Fruit fly (Drosophila melanogaster) whole organism, embryonic: ENCODE data around the gene CG13634.

Source experiments
- Aef1 ChIP-seq: fragments of 200-800 bp; sonication (Bioruptor generic); IDR thresholded peaks from 3 replicates; pipeline ENCODE4 v1.3.6; 2022; ENCODE audit warnings: missing biosample characterization, missing genetic modification characterization
- BtbVII ChIP-seq: fragments of 200-800 bp; sonication (Bioruptor generic); optimal IDR thresholded peaks from 3 replicates; lab custom pipeline; 2017; ENCODE audit warnings: missing biosample characterization, mild to moderate bottlenecking, missing genetic modification characterization
- CG12104 ChIP-seq: fragments of 200-800 bp; sonication (Bioruptor generic); optimal IDR thresholded peaks from 3 replicates; lab custom pipeline; 2016; ENCODE audit warnings: missing biosample characterization, missing genetic modification characterization
- CG12236 ChIP-seq: fragments of 200-800 bp; sonication (Bioruptor generic); optimal IDR thresholded peaks from 2 replicates; lab custom pipeline; 2016; ENCODE audit warnings: missing biosample characterization, missing genetic modification characterization
- CG13123 ChIP-seq: fragments of 200-800 bp; sonication (Bioruptor generic); optimal IDR thresholded peaks from 2 replicates; lab custom pipeline; 2016; ENCODE audit warnings: missing biosample characterization, missing genetic modification characterization
- CG13296 ChIP-seq: fragments of 200-800 bp; sonication (Bioruptor generic); optimal IDR thresholded peaks from 3 replicates; lab custom pipeline; 2018; ENCODE audit warnings: missing biosample characterization, mild to moderate bottlenecking, missing genetic modification characterization
- CG14050 ChIP-seq: fragments of 200-800 bp; sonication (Bioruptor generic); IDR thresholded peaks from 3 replicates; pipeline ENCODE4 v1.3.6; 2022; ENCODE audit warnings: missing biosample characterization, missing genetic modification characterization
- CG15601 ChIP-seq: fragments of 200-800 bp; sonication (Bioruptor generic); optimal IDR thresholded peaks from 3 replicates; lab custom pipeline; 2019; ENCODE audit warnings: missing biosample characterization, mild to moderate bottlenecking, missing genetic modification characterization, moderate library complexity
- CG16813 ChIP-seq: fragments of 200-800 bp; sonication (Bioruptor generic); IDR thresholded peaks from 3 replicates; pipeline ENCODE4 v1.3.6; 2022; ENCODE audit warnings: missing biosample characterization, missing genetic modification characterization; ENCODE audit not compliant: partially characterized antibody
- CG16815 ChIP-seq: fragments of 200-800 bp; sonication (Bioruptor generic); optimal IDR thresholded peaks from 3 replicates; lab custom pipeline; 2017; ENCODE audit warnings: missing biosample characterization, mild to moderate bottlenecking, missing genetic modification characterization
- CG17385 ChIP-seq: fragments of 200-800 bp; sonication (Bioruptor generic); optimal IDR thresholded peaks from 3 replicates; lab custom pipeline; 2018; ENCODE audit warnings: missing biosample characterization, mild to moderate bottlenecking, missing genetic modification characterization
- CG2202 ChIP-seq: fragments of 200-800 bp; sonication (Bioruptor generic); optimal IDR thresholded peaks from 2 replicates; lab custom pipeline; 2018; ENCODE audit warnings: missing biosample characterization, mild to moderate bottlenecking, missing genetic modification characterization
- CG3726 ChIP-seq: fragments of 200-800 bp; sonication (Bioruptor generic); IDR thresholded peaks from 3 replicates; pipeline ENCODE4, ENCODE4 v1.3.6; 2022; ENCODE audit warnings: missing biosample characterization, missing genetic modification characterization
- CG4404 ChIP-seq: fragments of 200-800 bp; sonication (Bioruptor generic); IDR thresholded peaks from 2 replicates; pipeline ENCODE4 v1.3.6; 2022; ENCODE audit warnings: missing biosample characterization, missing genetic modification characterization
- CG4424 ChIP-seq: fragments of 200-800 bp; sonication (Bioruptor generic); optimal IDR thresholded peaks from 3 replicates; lab custom pipeline; 2016; ENCODE audit warnings: missing biosample characterization, missing genetic modification characterization
- CG6175 ChIP-seq: fragments of 200-800 bp; sonication (Bioruptor generic); IDR thresholded peaks from 3 replicates; pipeline ENCODE4 v1.3.6; 2022; ENCODE audit warnings: missing biosample characterization, missing genetic modification characterization
- CG6254 ChIP-seq: fragments of 200-800 bp; sonication (Bioruptor generic); optimal IDR thresholded peaks from 3 replicates; lab custom pipeline; 2017; ENCODE audit warnings: mild to moderate bottlenecking, missing biosample characterization, missing genetic modification reagents, missing genetic modification characterization
- CG7556 ChIP-seq: fragments of 200-800 bp; sonication (Bioruptor generic); optimal IDR thresholded peaks from 2 replicates; lab custom pipeline; 2017; ENCODE audit warnings: missing biosample characterization, mild to moderate bottlenecking, missing genetic modification characterization
- CG8281 ChIP-seq: fragments of 200-800 bp; sonication (Bioruptor generic); optimal IDR thresholded peaks from 2 replicates; lab custom pipeline; 2018; ENCODE audit warnings: missing biosample characterization, mild to moderate bottlenecking, missing genetic modification characterization, moderate library complexity
- CG8924 ChIP-seq: fragments of 200-800 bp; optimal IDR thresholded peaks from 3 replicates; lab custom pipeline; 2019; ENCODE audit warnings: missing biosample characterization, mild to moderate bottlenecking, missing genetic modification characterization, moderate library complexity
- CG9727 ChIP-seq: fragments of 200-800 bp; sonication (Bioruptor generic); optimal IDR thresholded peaks from 3 replicates; lab custom pipeline; 2017; ENCODE audit warnings: missing biosample characterization, mild to moderate bottlenecking, missing genetic modification characterization
- CrebB ChIP-seq: fragments of 200-800 bp; sonication (Bioruptor generic); optimal IDR thresholded peaks from 3 replicates; lab custom pipeline; 2018; ENCODE audit warnings: missing biosample characterization, mild to moderate bottlenecking, missing genetic modification characterization
- Fer2 ChIP-seq: fragments of 200-800 bp; sonication (Bioruptor generic); optimal IDR thresholded peaks from 2 replicates; lab custom pipeline; 2018; ENCODE audit warnings: missing biosample characterization, mild to moderate bottlenecking, missing genetic modification characterization, moderate library complexity
- HmgD ChIP-seq: fragments of 200-800 bp; sonication (Bioruptor generic); optimal IDR thresholded peaks from 3 replicates; lab custom pipeline; 2016; ENCODE audit warnings: missing biosample characterization, missing genetic modification characterization
- Jarid2 ChIP-seq: fragments of 200-800 bp; sonication (Bioruptor generic); optimal IDR thresholded peaks from 3 replicates; lab custom pipeline; 2017; ENCODE audit warnings: mild to moderate bottlenecking, missing biosample characterization, missing genetic modification reagents, missing genetic modification characterization
- Lim3 ChIP-seq: fragments of 200-800 bp; sonication (Bioruptor generic); IDR thresholded peaks from 2 replicates; pipeline ENCODE4 v1.3.6; 2022; ENCODE audit warnings: missing biosample characterization, missing genetic modification characterization
- Max ChIP-seq: fragments of 200-800 bp; sonication (Bioruptor generic); optimal IDR thresholded peaks from 2 replicates; lab custom pipeline; 2016; ENCODE audit warnings: missing biosample characterization, mild to moderate bottlenecking, missing genetic modification characterization
- NC2α ChIP-seq: fragments of 200-800 bp; sonication (Bioruptor generic); optimal IDR thresholded peaks from 2 replicates; lab custom pipeline; 2016; ENCODE audit warnings: missing biosample characterization, missing genetic modification characterization
- Optix ChIP-seq: fragments of 200-800 bp; sonication (Bioruptor generic); IDR thresholded peaks from 3 replicates; pipeline ENCODE4 v1.3.6; 2022; ENCODE audit warnings: missing biosample characterization, missing genetic modification characterization
- Pdp1 ChIP-seq, 2 experiments: fragments of 200-800 bp; sonication (Bioruptor generic); optimal IDR thresholded peaks; 3 replicates each; lab custom pipeline; 2016; ENCODE audit warnings: missing biosample characterization in 2 of 2, missing genetic modification characterization in 2 of 2, mild to moderate bottlenecking in 1 of 2, moderate library complexity in 1 of 2
- Side ChIP-seq: fragments of 200-800 bp; sonication (Bioruptor generic); optimal IDR thresholded peaks from 2 replicates; lab custom pipeline; 2016; ENCODE audit warnings: missing biosample characterization, missing genetic modification characterization
- Sry-δ ChIP-seq: fragments of 200-800 bp; sonication (Bioruptor generic); optimal IDR thresholded peaks from 2 replicates; lab custom pipeline; 2016; ENCODE audit warnings: missing biosample characterization, missing genetic modification characterization
- Stat92E ChIP-seq, 3 experiments: fragments of >200 bp in 2 of 3; fragments of 200-800 bp in 1 of 3; sonication (Bioruptor generic) in 1 of 3; optimal IDR thresholded peaks; 2 replicates each; lab custom pipeline; 2017 to 2019; ENCODE audit warnings: missing biosample characterization in 3 of 3, missing genetic modification characterization in 3 of 3, mild to moderate bottlenecking in 1 of 3, moderate library complexity in 1 of 3
- Taf1 ChIP-seq: fragments of 200-800 bp; sonication (Bioruptor generic); IDR thresholded peaks from 2 replicates; pipeline ENCODE4 v1.3.6; 2022; ENCODE audit warnings: missing biosample characterization, missing genetic modification characterization
- Trl ChIP-seq, 3 experiments: fragments of >200 bp in 2 of 3; fragments of 200-800 bp in 1 of 3; sonication (Bioruptor generic) in 1 of 3; optimal IDR thresholded peaks; 2 replicates in 1 of 3; 3 replicates in 2 of 3; lab custom pipeline; 2016 to 2017; ENCODE audit warnings: missing biosample characterization in 1 of 3, missing genetic modification characterization in 1 of 3
- ash1 ChIP-seq: fragments of 200-800 bp; sonication (Bioruptor generic); optimal IDR thresholded peaks from 2 replicates; lab custom pipeline; 2018; ENCODE audit warnings: missing biosample characterization, mild to moderate bottlenecking, missing genetic modification characterization
- bigmax ChIP-seq: fragments of 200-800 bp; sonication (Bioruptor generic); optimal IDR thresholded peaks from 2 replicates; lab custom pipeline; 2018; ENCODE audit warnings: missing biosample characterization, mild to moderate bottlenecking, missing genetic modification characterization
- br ChIP-seq: fragments of >200 bp; optimal IDR thresholded peaks from 2 replicates; lab custom pipeline; 2017
- crol ChIP-seq: fragments of 200-800 bp; sonication (Bioruptor generic); IDR thresholded peaks from 2 replicates; pipeline ENCODE4 v1.3.6; 2022; ENCODE audit warnings: missing biosample characterization, missing genetic modification characterization
- cwo ChIP-seq: fragments of 200-800 bp; sonication (Bioruptor generic); optimal IDR thresholded peaks from 3 replicates; lab custom pipeline; 2017; ENCODE audit warnings: missing biosample characterization, missing genetic modification characterization, mild to moderate bottlenecking, moderate library complexity, missing genetic modification reagents
- gem ChIP-seq: fragments of 200-800 bp; sonication (Bioruptor generic); optimal IDR thresholded peaks from 2 replicates; lab custom pipeline; 2019; ENCODE audit warnings: missing biosample characterization, mild to moderate bottlenecking, missing genetic modification characterization, moderate library complexity
- hth ChIP-seq: fragments of >200 bp; optimal IDR thresholded peaks from 2 replicates; lab custom pipeline; 2017; ENCODE audit warnings: inconsistent platforms
- ken ChIP-seq: fragments of 200-800 bp; sonication (Bioruptor generic); IDR thresholded peaks from 3 replicates; pipeline ENCODE4 v1.3.6; 2022; ENCODE audit warnings: missing biosample characterization, missing genetic modification characterization
- oc ChIP-seq: fragments of 200-800 bp; sonication (Bioruptor generic); optimal IDR thresholded peaks from 2 replicates; lab custom pipeline; 2018; ENCODE audit warnings: missing biosample characterization, mild to moderate bottlenecking, missing genetic modification characterization, moderate library complexity
- onecut ChIP-seq: fragments of 200-800 bp; sonication (Bioruptor generic); IDR thresholded peaks from 2 replicates; pipeline ENCODE4 v1.3.6; 2022; ENCODE audit warnings: missing biosample characterization, missing genetic modification characterization
- run ChIP-seq: fragments of 200-800 bp; sonication (Bioruptor generic); optimal IDR thresholded peaks from 3 replicates; lab custom pipeline; 2018; ENCODE audit warnings: missing biosample characterization, mild to moderate bottlenecking, missing genetic modification characterization
- sna ChIP-seq: fragments of 200-800 bp; sonication (Bioruptor generic); IDR thresholded peaks from 2 replicates; pipeline ENCODE4 v1.3.6; 2022; ENCODE audit warnings: missing biosample characterization, missing genetic modification characterization; ENCODE audit not compliant: partially characterized antibody
- ssp ChIP-seq: fragments of 200-800 bp; sonication (Bioruptor generic); IDR thresholded peaks from 2 replicates; pipeline ENCODE4 v1.3.6; 2022; ENCODE audit warnings: missing biosample characterization, missing genetic modification characterization
- stwl ChIP-seq: fragments of 200-800 bp; sonication (Bioruptor generic); optimal IDR thresholded peaks from 3 replicates; lab custom pipeline; 2018; ENCODE audit warnings: missing biosample characterization, mild to moderate bottlenecking, missing genetic modification characterization, moderate library complexity
- trh ChIP-seq: fragments of 200-800 bp; sonication (Bioruptor generic); optimal IDR thresholded peaks from 2 replicates; lab custom pipeline; 2016; ENCODE audit warnings: missing biosample characterization, missing genetic modification characterization
- tx ChIP-seq: fragments of 200-800 bp; sonication (Bioruptor generic); optimal IDR thresholded peaks from 2 replicates; lab custom pipeline; 2016; ENCODE audit warnings: missing biosample characterization, missing genetic modification characterization
- z ChIP-seq: fragments of 200-800 bp; sonication (Bioruptor generic); IDR thresholded peaks from 3 replicates; pipeline ENCODE4 v1.3.6; 2022; ENCODE audit warnings: missing biosample characterization, missing genetic modification characterization

The CG13634 gene

dm6 chr3R:24798595-24798994 lies 8.7 kb upstream of the CG13634 start (continued):
- TF ChIP-seq CG8281 (no peak), BtbVII (GFP tag; lab: Kevin White, UChicago) (no peak), CG8924 (peak; percentile 52), CG12104 (GFP tag; lab: Kevin White, UChicago) (no peak), ssp (GFP tag; lab: Robert Waterston, UW) (no peak), Fer2 (tag; lab: Kevin White, UChicago) (no peak), CG15601 (tag; lab: Kevin White, UChicago) (no peak), CG13123 (GFP tag; lab: Kevin White, UChicago) (no peak), ken (GFP tag; lab: Robert Waterston, UW) (no peak), Stat92E (GFP tag; optimal IDR thresholded peaks at IDR 0.05; lab: Kevin White, UChicago) (no peak), gem (tag; lab: Kevin White, UChicago) (no peak), Sry-δ (no peak), CG14050 (no peak), Lim3 (GFP tag; lab: Robert Waterston, UW) (no peak), trh (GFP tag; lab: Kevin White, UChicago) (no peak), CG16815 (GFP tag; lab: Kevin White, UChicago) (no peak), crol (GFP tag; lab: Robert Waterston, UW) (no peak), oc (no peak), CrebB (tag; lab: Kevin White, UChicago) (no peak), bigmax (GFP tag; lab: Kevin White, UChicago) (no peak), br (lab: Kevin White, UChicago) (no peak), Max (GFP tag; lab: Kevin White, UChicago) (no peak), CG6175 (GFP tag; lab: Robert Waterston, UW) (no peak), stwl (tag; lab: Kevin White, UChicago) (no peak), onecut (GFP tag; lab: Robert Waterston, UW) (no peak), NC2α (GFP tag; lab: Kevin White, UChicago) (no peak), CG7556 (GFP tag; lab: Kevin White, UChicago) (peak; percentile 47), CG9727 (GFP tag; lab: Kevin White, UChicago) (no peak), Side (GFP tag; lab: Kevin White, UChicago) (no peak), CG12236 (GFP tag; lab: Kevin White, UChicago) (no peak), CG17385 (GFP tag; lab: Kevin White, UChicago) (no peak), cwo (GFP tag; lab: Kevin White, UChicago) (peak; percentile 19), CG2202 (tag; lab: Kevin White, UChicago) (no peak), CG13296 (GFP tag; lab: Kevin White, UChicago) (peak; percentile 52), ash1 (GFP tag; lab: Kevin White, UChicago) (no peak), sna (GFP tag; lab: Robert Waterston, UW) (no peak), CG16813 (GFP tag; lab: Robert Waterston, UW) (no peak), CG4404 (GFP tag; lab: Robert Waterston, UW) (no peak), CG3726 (GFP tag; lab: Robert Waterston, UW) (no peak), HmgD (GFP tag; lab: Kevin White, UChicago) (no peak), hth (lab: Kevin White, UChicago) (no peak), Trl (optimal IDR thresholded peaks at IDR 0.05; lab: Kevin White, UChicago) (peak; percentile 2 to 21), Trl (GFP tag; optimal IDR thresholded peaks at IDR 0.05; lab: Kevin White, UChicago) (no peak), CG4424 (GFP tag; lab: Kevin White, UChicago) (no peak), Taf1 (GFP tag; lab: Robert Waterston, UW) (no peak), Jarid2 (GFP tag; lab: Kevin White, UChicago) (no peak), CG6254 (GFP tag; lab: Kevin White, UChicago) (no peak), Optix (GFP tag; lab: Robert Waterston, UW) (no peak), tx (GFP tag; lab: Kevin White, UChicago) (no peak), Aef1 (GFP tag; lab: Robert Waterston, UW) (no peak), run (peak; percentile 30), z (GFP tag; lab: Robert Waterston, UW) (no peak), Pdp1 (GFP tag; optimal IDR thresholded peaks at IDR 0.05; lab: Kevin White, UChicago) (no peak)
